Fruit fly (Drosophila melanogaster) whole organism, embryonic: ENCODE data around the gene CARPB.
A peak's percentile ranks its signal among the peaks of the same experiment; 100 is the strongest.

Experiments
- Adf1 ChIP-seq: fragments of 200-800 bp; sonication (Bioruptor generic); IDR thresholded peaks from 2 replicates; pipeline ENCODE4 v1.3.6; 2022; ENCODE audit warnings: missing biosample characterization, missing genetic modification characterization
- CG11723 ChIP-seq: fragments of 200-800 bp; sonication (Bioruptor generic); optimal IDR thresholded peaks from 2 replicates; lab custom pipeline; 2017; ENCODE audit warnings: missing biosample characterization, mild to moderate bottlenecking, missing genetic modification characterization
- CG13123 ChIP-seq: fragments of 200-800 bp; sonication (Bioruptor generic); optimal IDR thresholded peaks from 2 replicates; lab custom pipeline; 2016; ENCODE audit warnings: missing biosample characterization, missing genetic modification characterization
- CG13296 ChIP-seq: fragments of 200-800 bp; sonication (Bioruptor generic); optimal IDR thresholded peaks from 3 replicates; lab custom pipeline; 2018; ENCODE audit warnings: missing biosample characterization, mild to moderate bottlenecking, missing genetic modification characterization
- CG14441 ChIP-seq: fragments of 200-800 bp; sonication (Bioruptor generic); IDR thresholded peaks from 2 replicates; pipeline ENCODE4 v1.3.6; 2022; ENCODE audit warnings: missing biosample characterization, missing genetic modification characterization
- CG15514 ChIP-seq: fragments of 200-800 bp; sonication (Bioruptor generic); optimal IDR thresholded peaks from 3 replicates; lab custom pipeline; 2017; ENCODE audit warnings: missing biosample characterization, missing genetic modification characterization, mild to moderate bottlenecking, moderate library complexity, missing genetic modification reagents
- CG1647 ChIP-seq: fragments of 200-800 bp; sonication (Bioruptor generic); optimal IDR thresholded peaks from 3 replicates; lab custom pipeline; 2016; ENCODE audit warnings: missing biosample characterization, missing genetic modification characterization
- CG17612 ChIP-seq: fragments of 200-800 bp; sonication (Bioruptor generic); IDR thresholded peaks from 2 replicates; pipeline ENCODE4 v1.3.6; 2022; ENCODE audit warnings: missing biosample characterization, missing genetic modification characterization
- CG17802 ChIP-seq: fragments of 200-800 bp; sonication (Bioruptor generic); optimal IDR thresholded peaks from 2 replicates; lab custom pipeline; 2018; ENCODE audit warnings: missing biosample characterization, mild to moderate bottlenecking, missing genetic modification characterization, moderate library complexity
- CG1792 ChIP-seq: fragments of 200-800 bp; sonication (Bioruptor generic); optimal IDR thresholded peaks from 2 replicates; lab custom pipeline; 2016; ENCODE audit warnings: missing biosample characterization, missing genetic modification characterization
- CG18599 ChIP-seq: fragments of 200-800 bp; sonication (Bioruptor generic); optimal IDR thresholded peaks from 3 replicates; lab custom pipeline; 2017; ENCODE audit warnings: missing biosample characterization, missing genetic modification characterization, mild to moderate bottlenecking, moderate library complexity, missing genetic modification reagents
- CG2889 ChIP-seq: fragments of 200-800 bp; sonication (Bioruptor generic); IDR thresholded peaks from 3 replicates; pipeline ENCODE4 v1.3.6; 2022; ENCODE audit warnings: missing biosample characterization, missing genetic modification characterization
- CG30020 ChIP-seq: fragments of 200-800 bp; optimal IDR thresholded peaks from 2 replicates; lab custom pipeline; 2019; ENCODE audit warnings: missing biosample characterization, mild to moderate bottlenecking, missing genetic modification characterization, moderate library complexity
- CG32532 ChIP-seq: fragments of 200-800 bp; sonication (Bioruptor generic); IDR thresholded peaks from 2 replicates; pipeline ENCODE4 v1.3.6; 2022; ENCODE audit warnings: missing biosample characterization, missing genetic modification characterization
- CG33213 ChIP-seq: fragments of 200-800 bp; sonication (Bioruptor generic); optimal IDR thresholded peaks from 3 replicates; lab custom pipeline; 2016; ENCODE audit warnings: missing biosample characterization, missing genetic modification characterization
- CG4360 ChIP-seq: fragments of 200-800 bp; sonication (Bioruptor generic); IDR thresholded peaks from 2 replicates; pipeline ENCODE4 v1.3.6; 2022; ENCODE audit warnings: missing biosample characterization, missing genetic modification characterization
- CG4707 ChIP-seq: fragments of 200-800 bp; sonication (Bioruptor generic); optimal IDR thresholded peaks from 2 replicates; lab custom pipeline; 2018; ENCODE audit warnings: missing biosample characterization, mild to moderate bottlenecking, missing genetic modification characterization, moderate library complexity
- CG4854 ChIP-seq: fragments of 200-800 bp; sonication (Bioruptor generic); optimal IDR thresholded peaks from 2 replicates; lab custom pipeline; 2016; ENCODE audit warnings: missing biosample characterization, missing genetic modification characterization, inconsistent platforms
- CG6654 ChIP-seq: fragments of 200-800 bp; sonication (Bioruptor generic); optimal IDR thresholded peaks from 2 replicates; lab custom pipeline; 2017; ENCODE audit warnings: missing biosample characterization, mild to moderate bottlenecking, missing genetic modification characterization
- CG7372 ChIP-seq: fragments of 200-800 bp; sonication (Bioruptor generic); IDR thresholded peaks from 2 replicates; pipeline ENCODE4 v1.3.6; 2022; ENCODE audit warnings: missing biosample characterization, missing genetic modification characterization
- E2f1 ChIP-seq: fragments of 200-800 bp; sonication (Bioruptor generic); IDR thresholded peaks from 2 replicates; pipeline ENCODE4 v1.3.6; 2022; ENCODE audit warnings: missing biosample characterization, missing genetic modification characterization
- Fer1 ChIP-seq: fragments of 200-800 bp; sonication (Bioruptor generic); optimal IDR thresholded peaks from 2 replicates; lab custom pipeline; 2017; ENCODE audit warnings: missing biosample characterization, mild to moderate bottlenecking, missing genetic modification characterization
- H15 ChIP-seq: fragments of 200-800 bp; sonication (Bioruptor generic); IDR thresholded peaks from 3 replicates; pipeline ENCODE4 v1.3.6; 2022; ENCODE audit warnings: missing biosample characterization, missing genetic modification characterization
- Myb ChIP-seq: fragments of 200-800 bp; sonication (Bioruptor generic); optimal IDR thresholded peaks from 2 replicates; lab custom pipeline; 2016; ENCODE audit warnings: missing biosample characterization, missing genetic modification characterization
- Neu2 ChIP-seq: fragments of 200-800 bp; sonication (Bioruptor generic); optimal IDR thresholded peaks from 3 replicates; lab custom pipeline; 2016; ENCODE audit warnings: missing biosample characterization, missing genetic modification characterization, borderline replicate concordance
- Side ChIP-seq: fragments of 200-800 bp; sonication (Bioruptor generic); optimal IDR thresholded peaks from 2 replicates; lab custom pipeline; 2016; ENCODE audit warnings: missing biosample characterization, missing genetic modification characterization
- Sry-δ ChIP-seq: fragments of 200-800 bp; sonication (Bioruptor generic); optimal IDR thresholded peaks from 2 replicates; lab custom pipeline; 2016; ENCODE audit warnings: missing biosample characterization, missing genetic modification characterization
- br ChIP-seq: fragments of >200 bp; optimal IDR thresholded peaks from 2 replicates; lab custom pipeline; 2017
- bsh ChIP-seq, 2 experiments: fragments of 200-800 bp; sonication (Bioruptor generic); optimal IDR thresholded peaks; 2 replicates each; lab custom pipeline; 2017 to 2018; ENCODE audit warnings: mild to moderate bottlenecking in 2 of 2, missing biosample characterization in 2 of 2, missing genetic modification characterization in 2 of 2, moderate library complexity in 1 of 2
- cas ChIP-seq: fragments of 200-800 bp; sonication (Bioruptor generic); IDR thresholded peaks from 2 replicates; pipeline ENCODE4 v1.3.6; 2022; ENCODE audit warnings: missing biosample characterization, missing genetic modification characterization
- chm ChIP-seq: fragments of 200-800 bp; sonication (Bioruptor generic); IDR thresholded peaks from 2 replicates; pipeline ENCODE4 v1.3.6; 2022; ENCODE audit warnings: missing biosample characterization, missing genetic modification characterization
- corto ChIP-seq: fragments of 200-800 bp; sonication (Bioruptor generic); optimal IDR thresholded peaks from 2 replicates; lab custom pipeline; 2016; ENCODE audit warnings: missing biosample characterization, mild to moderate bottlenecking, missing genetic modification characterization, moderate library complexity
- danr ChIP-seq: fragments of 200-800 bp; sonication (Bioruptor generic); IDR thresholded peaks from 2 replicates; pipeline ENCODE4 v1.3.6; 2022; ENCODE audit warnings: missing biosample characterization, missing genetic modification characterization
- dati ChIP-seq: fragments of 200-800 bp; sonication (Bioruptor generic); IDR thresholded peaks from 2 replicates; pipeline ENCODE4 v1.3.6; 2022; ENCODE audit warnings: missing biosample characterization, missing genetic modification characterization
- esg ChIP-seq: fragments of 200-800 bp; sonication (Bioruptor generic); conservative IDR thresholded peaks from 2 replicates; pipeline ENCODE4 v1.3.6; 2022; ENCODE audit warnings: missing biosample characterization, missing genetic modification characterization
- fd96Cb ChIP-seq: fragments of 200-800 bp; sonication (Bioruptor generic); optimal IDR thresholded peaks from 2 replicates; lab custom pipeline; 2018; ENCODE audit warnings: missing biosample characterization, mild to moderate bottlenecking, missing genetic modification characterization, moderate library complexity
- gce ChIP-seq: fragments of 200-800 bp; sonication (Bioruptor generic); IDR thresholded peaks from 3 replicates; pipeline ENCODE4 v1.3.6; 2022; ENCODE audit warnings: missing biosample characterization, missing genetic modification characterization
- gro ChIP-seq: fragments of 200-800 bp; sonication (Bioruptor generic); optimal IDR thresholded peaks from 2 replicates; lab custom pipeline; 2016; ENCODE audit warnings: missing biosample characterization, missing genetic modification characterization
- jigr1 ChIP-seq: fragments of 200-800 bp; sonication (Bioruptor generic); IDR thresholded peaks from 3 replicates; pipeline ENCODE4 v1.3.6; 2022; ENCODE audit warnings: missing biosample characterization, missing genetic modification characterization
- kah ChIP-seq: fragments of 200-800 bp; sonication (Bioruptor generic); optimal IDR thresholded peaks from 2 replicates; lab custom pipeline; 2018; ENCODE audit warnings: missing biosample characterization, mild to moderate bottlenecking, missing genetic modification characterization
- lmd ChIP-seq: fragments of 200-800 bp; sonication (Bioruptor generic); IDR thresholded peaks from 2 replicates; pipeline ENCODE4 v1.3.6; 2022; ENCODE audit warnings: missing biosample characterization, missing genetic modification characterization
- otp ChIP-seq: fragments of 200-800 bp; sonication (Bioruptor generic); IDR thresholded peaks from 3 replicates; pipeline ENCODE4, ENCODE4 v1.3.6; 2022; ENCODE audit warnings: missing biosample characterization, missing genetic modification characterization
- salm ChIP-seq: fragments of 200-800 bp; sonication (Bioruptor generic); optimal IDR thresholded peaks from 2 replicates; lab custom pipeline; 2018; ENCODE audit warnings: missing biosample characterization, mild to moderate bottlenecking, missing genetic modification characterization
- scrt ChIP-seq: fragments of 200-800 bp; sonication (Bioruptor generic); optimal IDR thresholded peaks from 2 replicates; lab custom pipeline; 2018; ENCODE audit warnings: missing biosample characterization, mild to moderate bottlenecking, missing genetic modification characterization, moderate library complexity
- shn ChIP-seq: fragments of 200-800 bp; sonication (Bioruptor generic); optimal IDR thresholded peaks from 3 replicates; lab custom pipeline; 2016; ENCODE audit warnings: missing biosample characterization, missing genetic modification characterization
- sim ChIP-seq: fragments of 200-800 bp; sonication (Bioruptor generic); IDR thresholded peaks from 2 replicates; pipeline ENCODE4 v1.3.6; 2022; ENCODE audit warnings: missing biosample characterization, missing genetic modification characterization
- ssp ChIP-seq: fragments of 200-800 bp; sonication (Bioruptor generic); IDR thresholded peaks from 2 replicates; pipeline ENCODE4 v1.3.6; 2022; ENCODE audit warnings: missing biosample characterization, missing genetic modification characterization
- toy ChIP-seq: fragments of 200-800 bp; sonication (Bioruptor generic); IDR thresholded peaks from 2 replicates; pipeline ENCODE4 v1.3.6; 2022; ENCODE audit warnings: missing biosample characterization, missing genetic modification characterization
- tx ChIP-seq: fragments of 200-800 bp; sonication (Bioruptor generic); optimal IDR thresholded peaks from 2 replicates; lab custom pipeline; 2016; ENCODE audit warnings: missing biosample characterization, missing genetic modification characterization

CARPB gene

DNA sequence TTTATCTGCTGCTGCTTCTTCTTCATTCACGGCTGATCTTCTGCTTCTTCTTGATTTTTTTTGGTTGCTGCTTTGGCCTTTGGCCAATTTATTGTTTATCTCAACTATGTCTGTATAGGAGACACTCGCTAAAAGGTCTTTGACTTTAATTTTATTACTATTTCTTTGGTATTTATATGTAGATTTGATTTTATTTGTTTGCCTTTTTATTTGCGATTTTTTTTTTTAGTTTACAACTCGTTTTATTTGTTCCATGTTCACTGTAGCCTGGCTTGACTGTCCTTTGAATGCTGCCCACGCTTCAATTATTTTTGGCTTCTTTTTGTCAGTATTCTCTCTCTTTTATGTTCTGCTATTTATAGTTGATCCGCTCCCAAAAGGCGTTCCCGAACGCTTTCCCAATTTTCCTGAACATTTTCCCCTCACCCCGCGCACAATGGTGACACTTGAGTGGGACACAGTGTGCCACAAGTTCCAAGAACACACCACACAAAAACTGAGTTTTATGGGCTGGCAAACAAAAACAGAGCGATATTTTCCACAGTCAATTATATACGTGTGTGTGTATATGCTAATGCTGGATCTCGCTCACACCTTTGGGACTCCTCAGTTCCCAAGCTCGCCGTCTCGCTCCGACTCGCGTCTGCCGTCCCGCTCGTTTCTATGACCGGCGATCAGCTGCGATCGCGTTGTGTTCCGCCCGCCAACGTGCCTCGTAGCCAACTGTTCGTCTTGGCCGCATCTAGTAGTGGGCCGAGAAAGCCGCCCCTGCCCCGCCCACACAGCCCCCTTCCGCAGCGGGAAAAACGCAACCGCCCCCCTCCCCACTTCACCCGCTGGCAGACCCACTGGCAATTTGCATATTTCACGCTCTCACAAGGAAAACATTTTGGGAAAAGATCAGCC lies 93.2 kb downstream of the CARPB start, which contains the start of gene CG15247 (continued):
- TF ChIP-seq CG4360 (peak; percentile 25; the same call in 1 of the 2 replicates), Myb (GFP tag; lab: Kevin White, UChicago) (peak; percentile 52), scrt (GFP tag; lab: Kevin White, UChicago) (peak; percentile 47), CG13123 (no peak), Adf1 (no peak), CG11723 (GFP tag; lab: Kevin White, UChicago) (peak; percentile 25), br (no peak), CG6654 (GFP tag; lab: Kevin White, UChicago) (peak; percentile 9), fd96Cb (tag; lab: Kevin White, UChicago) (peak; percentile 75), CG17612 (peak; percentile 63), jigr1 (GFP tag; lab: Robert Waterston, UW) (0 out of 3 replicates have a peak, but pooled peaks have one; percentile 45), lmd (peak; percentile 82), Sry-δ (peak; percentile 13), E2f1 (GFP tag; lab: Robert Waterston, UW) (peak; percentile 83), kah (GFP tag; lab: Kevin White, UChicago) (peak; percentile 22), salm (tag; lab: Kevin White, UChicago) (peak; percentile 22), gro (GFP tag; lab: Kevin White, UChicago) (peak; percentile 26), CG14441 (GFP tag; lab: Robert Waterston, UW) (peak; percentile 82), Neu2 (GFP tag; lab: Kevin White, UChicago) (no peak), cas (GFP tag; lab: Robert Waterston, UW) (peak; percentile 70), H15 (GFP tag; lab: Robert Waterston, UW) (peak; percentile 81), CG1647 (peak; percentile 3), CG2889 (GFP tag; lab: Robert Waterston, UW) (peak; percentile 63), bsh (GFP tag; optimal IDR thresholded peaks at IDR 0.05; lab: Kevin White, UChicago) (peak in 1 of 2 experiments; percentile 86), shn (GFP tag; lab: Kevin White, UChicago) (no peak), CG32532 (GFP tag; lab: Robert Waterston, UW) (peak; percentile 87), CG33213 (GFP tag; lab: Kevin White, UChicago) (peak; percentile 50), danr (GFP tag; lab: Robert Waterston, UW) (peak; percentile 54; the same call in 1 of the 2 replicates), CG17802 (no peak), corto (GFP tag; lab: Kevin White, UChicago) (no peak), CG15514 (GFP tag; lab: Kevin White, UChicago) (peak; percentile 3), CG1792 (GFP tag; lab: Kevin White, UChicago) (peak; percentile 54), otp (GFP tag; lab: Robert Waterston, UW) (peak; percentile 77), CG7372 (GFP tag; lab: Robert Waterston, UW) (peak; percentile 76), CG30020 (tag; lab: Kevin White, UChicago) (no peak), sim (GFP tag; lab: Robert Waterston, UW) (peak; percentile 58; the same call in 1 of the 2 replicates), CG18599 (GFP tag; lab: Kevin White, UChicago) (peak; percentile 58), Side (GFP tag; lab: Kevin White, UChicago) (peak; percentile 53), Fer1 (GFP tag; lab: Kevin White, UChicago) (peak; percentile 50), chm (GFP tag; lab: Robert Waterston, UW) (no peak; the same call in 1 of the 2 replicates), tx (GFP tag; lab: Kevin White, UChicago) (peak; percentile 13), ssp (peak; percentile 64), dati (no peak), CG4854 (GFP tag; lab: Kevin White, UChicago) (peak; percentile 50), CG4707 (GFP tag; lab: Kevin White, UChicago) (no peak), gce (GFP tag; lab: Robert Waterston, UW) (peak; percentile 63; the same call in 1 of the 3 replicates), esg (GFP tag; lab: Robert Waterston, UW) (peak; percentile 79), CG13296 (GFP tag; lab: Kevin White, UChicago) (peak; percentile 66), toy (GFP tag; lab: Robert Waterston, UW) (0 out of 2 replicates have a peak, but pooled peaks have one; percentile 24)
